Fruit fly (Drosophila melanogaster) whole organism, embryonic: Measurements from ENCODE around the gene CG13063.

Experiments
- CG1024 ChIP-seq: fragments of 200-800 bp; sonication (Bioruptor generic); IDR thresholded peaks from 2 replicates; pipeline ENCODE4 v1.3.6; 2022; ENCODE audit warnings: missing biosample characterization, missing genetic modification characterization
- CG10431 ChIP-seq: fragments of 200-800 bp; sonication (Bioruptor generic); optimal IDR thresholded peaks from 3 replicates; lab custom pipeline; 2018; ENCODE audit warnings: missing biosample characterization, mild to moderate bottlenecking, missing genetic modification characterization
- CG15073 ChIP-seq: fragments of 200-800 bp; sonication (Bioruptor generic); optimal IDR thresholded peaks from 2 replicates; lab custom pipeline; 2016; ENCODE audit warnings: missing biosample characterization, missing genetic modification characterization
- CG15479 ChIP-seq: fragments of 200-800 bp; sonication (Bioruptor generic); optimal IDR thresholded peaks from 3 replicates; lab custom pipeline; 2019; ENCODE audit warnings: missing biosample characterization, mild to moderate bottlenecking, missing genetic modification characterization, moderate library complexity
- CG15696 ChIP-seq: fragments of 200-800 bp; sonication (Bioruptor generic); optimal IDR thresholded peaks from 2 replicates; lab custom pipeline; 2019; ENCODE audit warnings: missing biosample characterization, mild to moderate bottlenecking, missing genetic modification characterization, moderate library complexity
- CG16815 ChIP-seq: fragments of 200-800 bp; sonication (Bioruptor generic); optimal IDR thresholded peaks from 3 replicates; lab custom pipeline; 2017; ENCODE audit warnings: missing biosample characterization, mild to moderate bottlenecking, missing genetic modification characterization
- CG17328 ChIP-seq: fragments of 200-800 bp; sonication (Bioruptor generic); IDR thresholded peaks from 2 replicates; pipeline ENCODE4 v1.3.6; 2022; ENCODE audit warnings: missing biosample characterization, missing genetic modification characterization
- CG18599 ChIP-seq: fragments of 200-800 bp; sonication (Bioruptor generic); optimal IDR thresholded peaks from 3 replicates; lab custom pipeline; 2017; ENCODE audit warnings: missing biosample characterization, missing genetic modification characterization, mild to moderate bottlenecking, moderate library complexity, missing genetic modification reagents
- CG3726 ChIP-seq: fragments of 200-800 bp; sonication (Bioruptor generic); IDR thresholded peaks from 3 replicates; pipeline ENCODE4, ENCODE4 v1.3.6; 2022; ENCODE audit warnings: missing biosample characterization, missing genetic modification characterization
- CG6683 ChIP-seq: fragments of 200-800 bp; sonication (Bioruptor generic); optimal IDR thresholded peaks from 2 replicates; lab custom pipeline; 2017; ENCODE audit warnings: missing biosample characterization, mild to moderate bottlenecking, missing genetic modification characterization, missing genetic modification reagents
- CG7556 ChIP-seq: fragments of 200-800 bp; sonication (Bioruptor generic); optimal IDR thresholded peaks from 2 replicates; lab custom pipeline; 2017; ENCODE audit warnings: missing biosample characterization, mild to moderate bottlenecking, missing genetic modification characterization
- CG9727 ChIP-seq: fragments of 200-800 bp; sonication (Bioruptor generic); optimal IDR thresholded peaks from 3 replicates; lab custom pipeline; 2017; ENCODE audit warnings: missing biosample characterization, mild to moderate bottlenecking, missing genetic modification characterization
- CG9932 ChIP-seq: fragments of 200-800 bp; sonication (Bioruptor generic); IDR thresholded peaks from 2 replicates; pipeline ENCODE4 v1.3.6; 2022; ENCODE audit warnings: missing biosample characterization, missing genetic modification characterization
- Camta ChIP-seq: fragments of 200-800 bp; sonication (Bioruptor generic); optimal IDR thresholded peaks from 2 replicates; lab custom pipeline; 2016; ENCODE audit warnings: missing biosample characterization, missing genetic modification characterization
- Dbx ChIP-seq: fragments of 200-800 bp; sonication (Bioruptor generic); IDR thresholded peaks from 3 replicates; pipeline ENCODE4 v1.3.6; 2022; ENCODE audit warnings: missing biosample characterization, missing genetic modification characterization
- Deaf1 ChIP-seq: fragments of 200-800 bp; optimal IDR thresholded peaks from 3 replicates; lab custom pipeline; 2019; ENCODE audit warnings: missing biosample characterization, mild to moderate bottlenecking, missing genetic modification characterization, moderate library complexity
- Dref ChIP-seq: fragments of 200-800 bp; sonication (Bioruptor generic); IDR thresholded peaks from 2 replicates; pipeline ENCODE4 v1.3.6; 2022; ENCODE audit warnings: missing biosample characterization, missing genetic modification characterization
- Gug ChIP-seq: fragments of 200-800 bp; sonication (Bioruptor generic); IDR thresholded peaks from 4 replicates; pipeline ENCODE4 v1.3.6; 2022; ENCODE audit warnings: missing biosample characterization, missing genetic modification characterization
- HHEX ChIP-seq: fragments of 200-800 bp; sonication (Bioruptor generic); optimal IDR thresholded peaks from 3 replicates; lab custom pipeline; 2017; ENCODE audit warnings: missing biosample characterization, mild to moderate bottlenecking, missing genetic modification characterization, missing genetic modification reagents
- Hey ChIP-seq: fragments of 200-800 bp; sonication (Bioruptor generic); optimal IDR thresholded peaks from 3 replicates; lab custom pipeline; 2018; ENCODE audit warnings: missing biosample characterization, mild to moderate bottlenecking, missing genetic modification characterization
- Mad ChIP-seq: fragments of 200-800 bp; sonication (Bioruptor generic); optimal IDR thresholded peaks from 2 replicates; lab custom pipeline; 2016; ENCODE audit warnings: missing biosample characterization, missing genetic modification characterization
- Myb ChIP-seq: fragments of 200-800 bp; sonication (Bioruptor generic); optimal IDR thresholded peaks from 2 replicates; lab custom pipeline; 2016; ENCODE audit warnings: missing biosample characterization, missing genetic modification characterization
- NC2α ChIP-seq: fragments of 200-800 bp; sonication (Bioruptor generic); optimal IDR thresholded peaks from 2 replicates; lab custom pipeline; 2016; ENCODE audit warnings: missing biosample characterization, missing genetic modification characterization
- Poxn ChIP-seq: fragments of 200-800 bp; sonication (Bioruptor generic); IDR thresholded peaks from 2 replicates; pipeline ENCODE4 v1.3.6; 2022; ENCODE audit warnings: missing biosample characterization, missing genetic modification characterization
- Sox100B ChIP-seq: fragments of 200-800 bp; sonication (Bioruptor generic); optimal IDR thresholded peaks from 3 replicates; lab custom pipeline; 2018; ENCODE audit warnings: missing biosample characterization, mild to moderate bottlenecking, missing genetic modification characterization
- amos ChIP-seq: fragments of 200-800 bp; sonication (Bioruptor generic); IDR thresholded peaks from 2 replicates; pipeline ENCODE4 v1.3.6; 2022; ENCODE audit warnings: missing biosample characterization, missing genetic modification characterization; ENCODE audit not compliant: partially characterized antibody
- bbx ChIP-seq: fragments of 200-800 bp; sonication (Bioruptor generic); IDR thresholded peaks from 2 replicates; pipeline ENCODE4 v1.3.6; 2022; ENCODE audit warnings: missing biosample characterization, missing genetic modification characterization; ENCODE audit not compliant: partially characterized antibody
- bowl ChIP-seq: fragments of 200-800 bp; sonication (Bioruptor generic); IDR thresholded peaks from 2 replicates; pipeline ENCODE4 v1.3.6; 2022; ENCODE audit warnings: missing biosample characterization, missing genetic modification characterization
- btn ChIP-seq: fragments of 200-800 bp; sonication (Bioruptor generic); optimal IDR thresholded peaks from 2 replicates; lab custom pipeline; 2016; ENCODE audit warnings: missing biosample characterization, missing genetic modification characterization
- cad ChIP-seq: fragments of >200 bp; optimal IDR thresholded peaks from 2 replicates; lab custom pipeline; 2017; ENCODE audit warnings: missing biosample characterization, missing genetic modification characterization
- chinmo ChIP-seq: fragments of 200-800 bp; sonication (Bioruptor generic); IDR thresholded peaks from 4 replicates; pipeline ENCODE4 v1.3.6; 2022; ENCODE audit warnings: missing biosample characterization, missing genetic modification characterization; ENCODE audit not compliant: partially characterized antibody
- eve ChIP-seq, 2 experiments: fragments of >200 bp; optimal IDR thresholded peaks; 2 replicates each; lab custom pipeline; 2017; ENCODE audit warnings: missing biosample characterization in 2 of 2, missing genetic modification characterization in 2 of 2
- grn ChIP-seq: fragments of 200-800 bp; sonication (Bioruptor generic); optimal IDR thresholded peaks from 3 replicates; lab custom pipeline; 2017; ENCODE audit warnings: missing biosample characterization, missing genetic modification characterization
- gt ChIP-seq: fragments of 200-800 bp; sonication (Bioruptor generic); IDR thresholded peaks from 2 replicates; pipeline ENCODE4 v1.3.6; 2022; ENCODE audit warnings: missing biosample characterization, missing genetic modification characterization
- lov ChIP-seq, 2 experiments: fragments of 200-800 bp in 1 of 2; fragments of >200 bp in 1 of 2; sonication (Bioruptor generic) in 1 of 2; IDR thresholded peaks in 1 of 2; optimal IDR thresholded peaks in 1 of 2; 2 replicates in 1 of 2; 3 replicates in 1 of 2; pipeline versions ENCODE4 v1.3.6 to Lab custom; 2017 to 2022; ENCODE audit warnings: missing biosample characterization in 1 of 2, missing genetic modification characterization in 1 of 2
- mirr ChIP-seq: fragments of 200-800 bp; sonication (Bioruptor generic); optimal IDR thresholded peaks from 3 replicates; lab custom pipeline; 2018; ENCODE audit warnings: missing biosample characterization, mild to moderate bottlenecking, missing genetic modification characterization
- oc ChIP-seq: fragments of 200-800 bp; sonication (Bioruptor generic); optimal IDR thresholded peaks from 2 replicates; lab custom pipeline; 2018; ENCODE audit warnings: missing biosample characterization, mild to moderate bottlenecking, missing genetic modification characterization, moderate library complexity
- p53 ChIP-seq: fragments of 200-800 bp; sonication (Bioruptor generic); optimal IDR thresholded peaks from 2 replicates; lab custom pipeline; 2016; ENCODE audit warnings: missing biosample characterization, missing genetic modification characterization
- pita ChIP-seq: fragments of 200-800 bp; sonication (Bioruptor generic); optimal IDR thresholded peaks from 2 replicates; lab custom pipeline; 2017; ENCODE audit warnings: missing biosample characterization, mild to moderate bottlenecking, missing genetic modification characterization
- pum ChIP-seq: fragments of 200-800 bp; sonication (Bioruptor generic); optimal IDR thresholded peaks from 2 replicates; lab custom pipeline; 2016; ENCODE audit warnings: missing biosample characterization, missing genetic modification characterization
- ro ChIP-seq: fragments of 200-800 bp; sonication (Bioruptor generic); IDR thresholded peaks from 2 replicates; pipeline ENCODE4 v1.3.6; 2022; ENCODE audit warnings: missing biosample characterization, missing genetic modification characterization
- shn ChIP-seq: fragments of 200-800 bp; sonication (Bioruptor generic); optimal IDR thresholded peaks from 3 replicates; lab custom pipeline; 2016; ENCODE audit warnings: missing biosample characterization, missing genetic modification characterization
- sisA ChIP-seq: fragments of 200-800 bp; sonication (Bioruptor generic); IDR thresholded peaks from 2 replicates; pipeline ENCODE4 v1.3.6; 2022; ENCODE audit warnings: missing biosample characterization, missing genetic modification characterization
- ssp ChIP-seq: fragments of 200-800 bp; sonication (Bioruptor generic); IDR thresholded peaks from 2 replicates; pipeline ENCODE4 v1.3.6; 2022; ENCODE audit warnings: missing biosample characterization, missing genetic modification characterization
- z ChIP-seq: fragments of 200-800 bp; sonication (Bioruptor generic); IDR thresholded peaks from 3 replicates; pipeline ENCODE4 v1.3.6; 2022; ENCODE audit warnings: missing biosample characterization, missing genetic modification characterization

The CG13063 gene

DNA sequence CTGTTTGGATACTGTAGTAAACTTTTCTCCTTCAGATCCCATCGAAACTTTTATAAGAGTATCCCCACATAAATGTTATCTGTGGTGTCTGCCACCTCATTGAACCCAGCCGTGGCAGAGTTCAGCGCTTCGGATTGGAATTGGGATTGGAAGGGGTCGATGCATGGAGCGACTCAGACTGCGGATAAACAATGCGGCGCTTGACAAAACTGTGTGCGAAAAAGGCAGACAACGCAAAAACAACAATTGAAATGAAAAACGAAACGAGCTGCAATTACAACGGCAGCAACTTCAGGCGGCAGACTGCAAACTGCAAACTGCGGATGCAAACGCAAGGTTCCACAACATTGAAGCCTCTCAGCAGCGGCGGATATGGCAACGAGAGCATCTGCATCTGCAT lies 7.6 kb downstream of the CG13063 start, which contains the start of gene CG13062:
Gene CG13062 (plus strand): TSS at position 301 of the 400 bp plus-strand sequence.
- TF ChIP-seq lov (optimal IDR thresholded peaks at IDR 0.05; lab: Kevin White, UChicago), result no peak
- 0 out of 3 replicates have a peak, but pooled peaks have one; percentile 22 for TF ChIP-seq lov (GFP tag; IDR thresholded peaks at IDR 0.05; lab: Robert Waterston, UW)
- no peak for TF ChIP-seq oc
- no peak for TF ChIP-seq Dref (GFP tag; lab: Robert Waterston, UW)

DNA sequence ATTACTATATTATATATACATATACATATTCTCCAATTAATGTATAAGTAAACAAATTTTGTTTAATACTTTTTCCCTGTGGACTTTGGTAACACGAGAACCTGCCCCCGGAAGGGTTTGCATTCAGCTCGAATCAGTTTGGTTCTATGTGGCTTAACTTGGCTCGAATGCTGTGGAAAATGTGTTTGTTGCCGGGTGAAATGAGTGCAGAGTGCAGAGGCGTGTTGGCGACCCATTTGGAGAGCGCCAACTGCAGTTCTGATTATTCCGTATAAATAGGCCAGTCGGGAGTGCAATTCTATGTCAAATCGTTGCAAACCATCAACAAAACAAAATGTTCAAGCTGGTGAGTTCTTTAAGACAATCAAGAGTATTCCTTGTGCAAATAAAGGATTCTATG lies 11.3 kb downstream of the CG13063 start, which contains the start of gene Nplp3:
Gene Nplp3 (plus strand): TSS at position 301 of the 400 bp plus-strand sequence.
- TF ChIP-seq CG9727 (GFP tag; lab: Kevin White, UChicago) (no peak), CG16815 (GFP tag; lab: Kevin White, UChicago) (no peak), eve (GFP tag; optimal IDR thresholded peaks at IDR 0.05; lab: Kevin White, UChicago) (no peak), CG18599 (no peak), CG9932 (GFP tag; lab: Robert Waterston, UW) (no peak), shn (GFP tag; lab: Kevin White, UChicago) (no peak), Poxn (GFP tag; lab: Robert Waterston, UW) (no peak), ssp (GFP tag; lab: Robert Waterston, UW) (no peak), pita (GFP tag; lab: Kevin White, UChicago) (no peak), CG6683 (no peak), ro (GFP tag; lab: Robert Waterston, UW) (no peak), gt (no peak), CG15479 (GFP tag; lab: Kevin White, UChicago) (no peak), Camta (no peak), cad (GFP tag; lab: Kevin White, UChicago) (no peak)

DNA sequence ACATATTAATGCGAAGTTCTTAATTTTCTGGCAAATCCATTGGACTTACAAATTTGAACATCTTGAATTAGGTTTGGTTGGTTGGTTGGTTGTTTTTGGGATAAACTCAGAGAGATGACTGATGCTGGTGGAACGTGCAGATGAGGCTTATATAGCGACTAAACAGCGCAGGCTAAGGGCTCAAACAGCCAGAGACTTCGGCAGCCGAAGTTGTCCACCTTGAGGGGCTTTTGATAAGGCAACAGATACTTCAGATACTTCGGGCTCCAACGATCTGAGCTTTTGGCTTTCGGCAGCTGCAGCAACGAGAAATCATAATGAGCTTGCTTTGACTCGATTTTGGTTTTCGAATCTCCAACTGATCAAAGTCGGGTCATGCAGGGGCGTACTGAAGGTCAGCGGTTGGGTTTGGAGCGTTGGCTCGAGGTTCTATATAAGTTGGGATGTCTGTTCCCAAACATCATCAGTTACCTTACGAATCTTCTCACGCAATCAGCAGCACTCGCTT lies 13.1 kb downstream of the CG13063 start, which contains the start of the genes CG13041 and CG13060:
Gene CG13041 (minus strand): TSS at position 128 of the 508 bp plus-strand sequence.
Gene CG13060 (plus strand): TSS at position 458 of the 508 bp plus-strand sequence.
- no peak for TF ChIP-seq CG15696 (tag; lab: Kevin White, UChicago)
- TF ChIP-seq CG17328 (GFP tag; lab: Robert Waterston, UW), result no peak
- 0 out of 4 replicates have a peak, but pooled peaks have one; percentile 61 for TF ChIP-seq chinmo (GFP tag; lab: Robert Waterston, UW)
- TF ChIP-seq Deaf1 (tag; lab: Kevin White, UChicago), result peak; percentile 68

DNA sequence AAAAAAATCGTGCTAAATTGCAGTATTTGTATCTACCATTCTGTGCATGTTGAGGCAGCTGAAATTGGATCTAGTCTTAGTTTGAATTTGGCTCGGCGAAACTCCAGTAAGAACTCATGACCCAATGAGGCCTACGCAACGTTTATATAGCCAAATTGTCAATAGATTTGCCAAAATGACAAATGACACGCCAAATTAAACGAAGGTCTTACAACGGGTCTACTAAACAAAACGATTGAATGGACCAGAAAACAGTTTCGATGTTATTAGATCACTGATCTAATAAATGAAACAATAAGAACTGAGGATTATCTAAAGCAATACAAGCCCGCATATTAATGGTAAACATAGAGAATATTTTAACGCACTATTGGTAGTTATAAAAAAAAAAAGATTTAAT lies 14.8 kb downstream of the CG13063 start, which contains the start of gene CG42718:
Gene CG42718 (minus strand): TSS at position 101 of the 400 bp plus-strand sequence.
- TF ChIP-seq bowl (GFP tag; lab: Robert Waterston, UW), result no peak
- no peak for TF ChIP-seq p53 (GFP tag; lab: Kevin White, UChicago)
- no peak for TF ChIP-seq Myb
- no peak for TF ChIP-seq btn
- no peak for TF ChIP-seq CG18599
- no peak for TF ChIP-seq Sox100B (GFP tag; lab: Kevin White, UChicago)
- TF ChIP-seq CG10431 (GFP tag; lab: Kevin White, UChicago), result no peak
- no peak for TF ChIP-seq Dref (GFP tag; lab: Robert Waterston, UW)
- no peak for TF ChIP-seq NC2α (GFP tag; lab: Kevin White, UChicago)
- TF ChIP-seq CG3726, result no peak
- TF ChIP-seq cad (GFP tag; lab: Kevin White, UChicago), result no peak
- no peak for TF ChIP-seq bbx (GFP tag; lab: Robert Waterston, UW)
- no peak for TF ChIP-seq z

DNA sequence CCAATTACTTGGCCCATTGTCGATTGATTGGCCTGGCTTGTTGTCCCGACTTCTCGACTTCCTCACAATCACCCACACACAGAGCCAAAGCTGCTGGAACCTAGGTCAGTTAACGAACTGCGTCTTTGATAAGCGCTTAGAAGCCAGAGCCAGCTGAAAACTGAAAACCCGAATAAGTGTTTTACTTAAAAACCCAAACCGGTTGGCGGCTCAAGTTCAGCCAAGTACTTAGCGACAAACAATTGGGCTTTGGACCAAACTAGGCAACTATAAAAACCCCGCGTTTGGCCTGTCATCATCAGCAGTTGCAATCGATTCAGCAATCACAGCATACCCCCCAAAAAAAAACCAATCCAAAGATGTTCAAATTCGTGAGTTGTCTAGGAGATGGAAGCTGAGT lies 17.0 kb downstream of the CG13063 start, which contains the start of gene CG13059:
Gene CG13059 (plus strand): TSS at position 301 of the 400 bp plus-strand sequence.
- no peak for TF ChIP-seq mirr (GFP tag; lab: Kevin White, UChicago)
- TF ChIP-seq CG15073 (GFP tag; lab: Kevin White, UChicago), result no peak
- no peak for TF ChIP-seq sisA (GFP tag; lab: Robert Waterston, UW)
- no peak for TF ChIP-seq CG7556 (GFP tag; lab: Kevin White, UChicago)
- TF ChIP-seq HHEX (GFP tag; lab: Kevin White, UChicago), result no peak
- TF ChIP-seq amos (GFP tag; lab: Robert Waterston, UW), result no peak
- no peak for TF ChIP-seq Gug (GFP tag; lab: Robert Waterston, UW)
- TF ChIP-seq pum, result no peak
- TF ChIP-seq Mad, result no peak
- TF ChIP-seq CG1024, result no peak
- no peak for TF ChIP-seq btn
- TF ChIP-seq Hey (tag; lab: Kevin White, UChicago), result no peak
- TF ChIP-seq Dbx (GFP tag; lab: Robert Waterston, UW), result no peak
- no peak for TF ChIP-seq grn (GFP tag; lab: Kevin White, UChicago)
